Fruit fly (Drosophila melanogaster): ENCODE data around the gene viaf.

viaf gene

dm6 chr3L:12040313-12040924 is 47.4 kb upstream of the viaf start (continued):
- TF ChIP-seq tup (GFP tag; optimal IDR thresholded peaks at IDR 0.05) (no peak), caup (GFP tag; optimal IDR thresholded peaks at IDR 0.05; ENCODE audit: severe bottlenecking) (no peak), ap (GFP tag; IDR thresholded peaks at IDR 0.05) (no peak), CG9797 (GFP tag; optimal IDR thresholded peaks at IDR 0.05) (no peak), lab (GFP tag; optimal IDR thresholded peaks at IDR 0.05) (no peak), CG13894 (tag; optimal IDR thresholded peaks at IDR 0.05) (peak; percentile 33), nau (GFP tag; optimal IDR thresholded peaks at IDR 0.05) (no peak), dm (GFP tag; optimal IDR thresholded peaks at IDR 0.05) (no peak), sisA (GFP tag; IDR thresholded peaks at IDR 0.05) (no peak), CG12769 (tag; optimal IDR thresholded peaks at IDR 0.05) (peak; percentile 25), dmrt99B (tag; optimal IDR thresholded peaks at IDR 0.05) (no peak), bcd (GFP tag; optimal IDR thresholded peaks at IDR 0.05) (no peak), mirr (GFP tag; optimal IDR thresholded peaks at IDR 0.05) (peak; percentile 29), CG8478 (optimal IDR thresholded peaks at IDR 0.05) (no peak), eyg (GFP tag; optimal IDR thresholded peaks at IDR 0.05) (no peak), yki (optimal IDR thresholded peaks at IDR 0.05) (no peak), Drgx (GFP tag; IDR thresholded peaks at IDR 0.05) (0 out of 2 replicates have a peak, but pooled peaks have one; percentile 8), Dref (GFP tag; IDR thresholded peaks at IDR 0.05) (no peak), CG7745 (tag; optimal IDR thresholded peaks at IDR 0.05) (no peak), fd64A (GFP tag; optimal IDR thresholded peaks at IDR 0.05) (no peak), CG9727 (GFP tag; optimal IDR thresholded peaks at IDR 0.05) (no peak), CG2889 (GFP tag; IDR thresholded peaks at IDR 0.05) (no peak), abd-A (tag; optimal IDR thresholded peaks at IDR 0.05) (no peak), CG17568 (GFP tag; optimal IDR thresholded peaks at IDR 0.05) (no peak), cwo (GFP tag; optimal IDR thresholded peaks at IDR 0.05) (no peak), dimm (GFP tag; IDR thresholded peaks at IDR 0.05) (no peak), Scr (GFP tag; IDR thresholded peaks at IDR 0.05; ENCODE audit: partially characterized antibody) (no peak), mld (GFP tag; IDR thresholded peaks at IDR 0.05; ENCODE audit: partially characterized antibody) (no peak), ash1 (GFP tag; optimal IDR thresholded peaks at IDR 0.05) (no peak), z (GFP tag; IDR thresholded peaks at IDR 0.05) (no peak), slou (GFP tag; optimal IDR thresholded peaks at IDR 0.05) (no peak), hbn (GFP tag; IDR thresholded peaks at IDR 0.05; ENCODE audit: partially characterized antibody) (no peak), zf30C (GFP tag; optimal IDR thresholded peaks at IDR 0.05) (no peak), vfl (GFP tag; optimal IDR thresholded peaks at IDR 0.05) (no peak), B-H2 (GFP tag; optimal IDR thresholded peaks at IDR 0.05) (no peak), dpn (GFP tag; optimal IDR thresholded peaks at IDR 0.05) (no peak), Hr78 (GFP tag; optimal IDR thresholded peaks at IDR 0.05) (no peak), Hsf (GFP tag; optimal IDR thresholded peaks at IDR 0.05) (no peak), CG6689 (GFP tag; IDR thresholded peaks at IDR 0.05) (no peak), CG32532 (GFP tag; IDR thresholded peaks at IDR 0.05) (no peak), CG9817 (tag; optimal IDR thresholded peaks at IDR 0.05) (no peak), Abd-B (GFP tag; optimal IDR thresholded peaks at IDR 0.05) (no peak), usp (GFP tag; optimal IDR thresholded peaks at IDR 0.05) (no peak), Nf-YB (GFP tag; optimal IDR thresholded peaks at IDR 0.05) (peak; percentile 13), sim (GFP tag; IDR thresholded peaks at IDR 0.05) (no peak), pb (GFP tag; optimal IDR thresholded peaks at IDR 0.05) (no peak), CG7372 (GFP tag; IDR thresholded peaks at IDR 0.05) (no peak), Spps (tag; optimal IDR thresholded peaks at IDR 0.05) (no peak), Hr3 (GFP tag; optimal IDR thresholded peaks at IDR 0.05) (no peak), tin (GFP tag; optimal IDR thresholded peaks at IDR 0.05) (no peak), sd (tag; optimal IDR thresholded peaks at IDR 0.05) (no peak)

Data from whole organism, embryonic.